Worm (Caenorhabditis elegans): Measurements from ENCODE around the gene str-214.

- TF ChIP-seq W03F9.2 (tag; optimal IDR thresholded peaks at IDR 0.05) (no peak), him-1 (tag; optimal IDR thresholded peaks at IDR 0.05) (no peak)
Measured at ce11 chrV:16354675-16355074, 39.6 kb downstream of the str-214 start.
